Worm (Caenorhabditis elegans) whole organism, L2 larva: ENCODE measurements around the gene cyn-8.

Source experiments
- C34F6.9 ChIP-seq: fragments of 150-350 bp; optimal IDR thresholded peaks from 2 replicates; lab custom pipeline; 2014; ENCODE audit warnings: missing biosample characterization, missing genetic modification characterization
- F13H6.1 ChIP-seq: sonication (generic microtip); optimal IDR thresholded peaks from 2 replicates; lab custom pipeline; 2016; ENCODE audit warnings: missing genetic modification characterization, missing compliant biosample characterization
- R02D3.7 ChIP-seq: fragments of 150-350 bp; optimal IDR thresholded peaks from 2 replicates; lab custom pipeline; 2014; ENCODE audit warnings: missing biosample characterization, missing genetic modification characterization
- ZK546.5 ChIP-seq: sonication (generic microtip); optimal IDR thresholded peaks from 2 replicates; lab custom pipeline; 2017; ENCODE audit warnings: missing biosample characterization, missing genetic modification characterization
- aly-2 ChIP-seq: fragments of 150-350 bp; optimal IDR thresholded peaks from 2 replicates; lab custom pipeline; 2014; ENCODE audit warnings: missing biosample characterization, missing genetic modification characterization
- ama-1 ChIP-seq: fragments of 150-350 bp; optimal IDR thresholded peaks from 2 replicates; lab custom pipeline; 2018; ENCODE audit warnings: inconsistent platforms
- blmp-1 ChIP-seq: sonication (generic microtip); optimal IDR thresholded peaks from 2 replicates; lab custom pipeline; 2017; ENCODE audit warnings: missing genetic modification characterization, mild to moderate bottlenecking, missing compliant biosample characterization, antibody characterized with exemption, moderate library complexity; ENCODE audit not compliant: insufficient read depth
- ceh-16 ChIP-seq: fragments of 150-350 bp; optimal IDR thresholded peaks from 2 replicates; lab custom pipeline; 2014; ENCODE audit warnings: missing biosample characterization, missing genetic modification characterization
- ceh-82 ChIP-seq: fragments of 150-350 bp; optimal IDR thresholded peaks from 2 replicates; lab custom pipeline; 2014; ENCODE audit warnings: missing biosample characterization, missing genetic modification characterization
- dmd-4 ChIP-seq: sonication (generic microtip); optimal IDR thresholded peaks from 2 replicates; lab custom pipeline; 2017; ENCODE audit warnings: missing biosample characterization, missing genetic modification characterization
- egl-27 ChIP-seq: sonication (generic microtip); optimal IDR thresholded peaks from 3 replicates; lab custom pipeline; 2017; ENCODE audit warnings: missing biosample characterization, missing genetic modification reagents, missing genetic modification characterization
- elt-1 ChIP-seq: fragments of 150-350 bp; optimal IDR thresholded peaks from 2 replicates; lab custom pipeline; 2014; ENCODE audit warnings: missing biosample characterization, missing genetic modification characterization
- fos-1 ChIP-seq: fragments of 150-350 bp; optimal IDR thresholded peaks from 2 replicates; lab custom pipeline; 2014; ENCODE audit warnings: missing biosample characterization, missing genetic modification characterization
- gmeb-1 ChIP-seq: fragments of 150-350 bp; optimal IDR thresholded peaks from 2 replicates; lab custom pipeline; 2014; ENCODE audit warnings: missing biosample characterization, missing genetic modification characterization
- lin-11 ChIP-seq: fragments of 150-350 bp; sonication (generic microtip); optimal IDR thresholded peaks from 2 replicates; lab custom pipeline; 2014; ENCODE audit warnings: missing biosample characterization, missing genetic modification characterization, inconsistent platforms, mixed read lengths
- lin-13 ChIP-seq: fragments of 150-350 bp; optimal IDR thresholded peaks from 2 replicates; lab custom pipeline; 2014; ENCODE audit warnings: missing biosample characterization, missing genetic modification reagents, missing genetic modification characterization
- lin-39 ChIP-seq: fragments of 150-350 bp; optimal IDR thresholded peaks from 2 replicates; lab custom pipeline; 2014; ENCODE audit warnings: missing biosample characterization, missing genetic modification reagents, missing genetic modification characterization
- lsy-2 ChIP-seq, 2 experiments: fragments of 150-350 bp in 1 of 2; sonication (generic microtip) in 1 of 2; optimal IDR thresholded peaks; 2 replicates each; lab custom pipeline; 2014 to 2017; ENCODE audit warnings: missing biosample characterization in 2 of 2, missing genetic modification characterization in 2 of 2
- mbf-1 ChIP-seq: sonication (generic microtip); optimal IDR thresholded peaks from 2 replicates; lab custom pipeline; 2017; ENCODE audit warnings: missing biosample characterization, missing genetic modification characterization
- mdl-1 ChIP-seq, 2 experiments: fragments of 150-350 bp in 1 of 2; sonication (generic microtip) in 1 of 2; optimal IDR thresholded peaks; 2 replicates each; lab custom pipeline; 2017; ENCODE audit warnings: missing biosample characterization in 2 of 2, missing genetic modification characterization in 2 of 2
- nhr-11 ChIP-seq: fragments of 150-350 bp; optimal IDR thresholded peaks from 2 replicates; lab custom pipeline; 2014; ENCODE audit warnings: missing biosample characterization, missing genetic modification characterization
- nhr-12 ChIP-seq: fragments of 150-350 bp; optimal IDR thresholded peaks from 2 replicates; lab custom pipeline; 2014; ENCODE audit warnings: missing biosample characterization, missing genetic modification characterization
- nhr-129 ChIP-seq: fragments of 150-350 bp; optimal IDR thresholded peaks from 2 replicates; lab custom pipeline; 2014; ENCODE audit warnings: missing biosample characterization, missing genetic modification characterization
- nhr-23 ChIP-seq: fragments of 150-350 bp; optimal IDR thresholded peaks from 2 replicates; lab custom pipeline; 2014; ENCODE audit warnings: missing biosample characterization, missing genetic modification reagents, missing genetic modification characterization
- nhr-237 ChIP-seq: fragments of 150-350 bp; optimal IDR thresholded peaks from 2 replicates; lab custom pipeline; 2014; ENCODE audit warnings: missing biosample characterization, missing genetic modification characterization
- nhr-6 ChIP-seq: fragments of 150-350 bp; optimal IDR thresholded peaks from 2 replicates; lab custom pipeline; 2014; ENCODE audit warnings: missing biosample characterization, missing genetic modification characterization
- sem-4 ChIP-seq: fragments of 150-350 bp; optimal IDR thresholded peaks from 2 replicates; lab custom pipeline; 2014; ENCODE audit warnings: missing biosample characterization, missing genetic modification reagents, missing genetic modification characterization
- skn-1 ChIP-seq: sonication (generic microtip); optimal IDR thresholded peaks from 2 replicates; lab custom pipeline; 2017; ENCODE audit warnings: missing biosample characterization, missing genetic modification characterization
- sma-3 ChIP-seq: sonication (generic microtip); optimal IDR thresholded peaks from 2 replicates; lab custom pipeline; 2016; ENCODE audit warnings: missing genetic modification reagents, missing genetic modification characterization, missing compliant biosample characterization
- sma-9 ChIP-seq, 2 experiments: fragments of 150-350 bp in 1 of 2; sonication (generic microtip) in 1 of 2; optimal IDR thresholded peaks; 2 replicates each; lab custom pipeline; 2014 to 2016; ENCODE audit warnings: missing genetic modification characterization in 2 of 2, mild to moderate bottlenecking in 1 of 2, missing biosample characterization in 1 of 2, missing compliant biosample characterization in 1 of 2, missing genetic modification reagents in 1 of 2, moderate library complexity in 1 of 2
- unc-39 ChIP-seq: fragments of 150-350 bp; optimal IDR thresholded peaks from 2 replicates; lab custom pipeline; 2014; ENCODE audit warnings: missing biosample characterization, missing genetic modification characterization
- unc-55 ChIP-seq: fragments of 150-350 bp; sonication (generic microtip); optimal IDR thresholded peaks from 3 replicates; lab custom pipeline; 2014; ENCODE audit warnings: missing biosample characterization, missing genetic modification reagents, missing genetic modification characterization
- unc-62 ChIP-seq: fragments of 150-350 bp; optimal IDR thresholded peaks from 2 replicates; lab custom pipeline; 2014; ENCODE audit warnings: missing biosample characterization, missing genetic modification reagents, missing genetic modification characterization
- ztf-11 ChIP-seq: sonication (generic microtip); optimal IDR thresholded peaks from 2 replicates; lab custom pipeline; 2017; ENCODE audit warnings: missing biosample characterization, missing genetic modification characterization
- ztf-4 ChIP-seq: fragments of 150-350 bp; optimal IDR thresholded peaks from 2 replicates; lab custom pipeline; 2014; ENCODE audit warnings: missing biosample characterization, missing genetic modification characterization

Gene cyn-8

DNA sequence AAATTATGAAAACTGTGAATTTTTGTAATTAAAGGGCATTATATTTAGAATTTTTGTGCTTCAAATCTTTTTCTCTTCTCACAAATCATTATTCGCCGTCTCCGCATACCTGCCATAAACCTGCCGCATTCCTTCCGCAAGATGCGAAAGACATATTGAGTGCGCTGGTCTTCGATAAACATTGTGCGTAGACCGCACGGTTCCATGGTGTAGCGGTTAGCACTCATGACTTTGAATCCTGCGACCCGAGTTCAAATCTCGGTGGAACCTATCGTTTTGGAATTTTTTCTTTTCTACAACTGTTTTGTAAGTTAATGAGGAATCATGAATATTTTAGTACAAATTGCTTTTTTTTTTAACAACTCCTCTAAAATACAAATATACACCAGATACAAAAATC is 14.3 kb downstream of the cyn-8 start:
- no peak for TF ChIP-seq nhr-237 (tag; lab: Kevin White, UChicago)
- no peak for TF ChIP-seq unc-39 (tag; lab: Kevin White, UChicago)
- no peak for TF ChIP-seq R02D3.7 (tag; lab: Kevin White, UChicago)
- no peak for TF ChIP-seq ztf-4 (tag; lab: Kevin White, UChicago)
- TF ChIP-seq lsy-2 (tag; optimal IDR thresholded peaks at IDR 0.05; lab: Kevin White, UChicago) = no peak

DNA sequence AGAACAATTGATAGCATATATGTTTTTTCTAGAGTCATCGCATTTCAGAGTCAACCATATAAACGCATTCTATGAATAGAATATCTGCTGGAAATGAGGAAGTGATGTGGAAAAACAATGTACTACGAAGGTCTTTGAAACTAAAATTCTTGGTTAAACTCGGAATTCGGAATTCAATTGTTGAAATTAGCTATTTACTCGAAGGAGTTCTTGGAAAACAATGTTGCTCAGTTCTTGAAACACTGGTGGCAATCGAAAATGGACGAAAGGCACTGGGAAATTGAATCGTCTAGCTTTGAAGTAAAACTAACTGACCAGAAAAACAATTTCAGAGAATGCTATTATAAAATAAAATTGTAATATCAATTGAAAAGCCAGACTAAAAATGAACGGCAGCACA is 15.2 kb downstream of the cyn-8 start:
- peak; percentile 2 for TF ChIP-seq nhr-11 (tag; lab: Kevin White, UChicago)
- TF ChIP-seq blmp-1 (tag; lab: Kevin White, UChicago) = no peak
- TF ChIP-seq, all 48 proteins: peak for 1

DNA sequence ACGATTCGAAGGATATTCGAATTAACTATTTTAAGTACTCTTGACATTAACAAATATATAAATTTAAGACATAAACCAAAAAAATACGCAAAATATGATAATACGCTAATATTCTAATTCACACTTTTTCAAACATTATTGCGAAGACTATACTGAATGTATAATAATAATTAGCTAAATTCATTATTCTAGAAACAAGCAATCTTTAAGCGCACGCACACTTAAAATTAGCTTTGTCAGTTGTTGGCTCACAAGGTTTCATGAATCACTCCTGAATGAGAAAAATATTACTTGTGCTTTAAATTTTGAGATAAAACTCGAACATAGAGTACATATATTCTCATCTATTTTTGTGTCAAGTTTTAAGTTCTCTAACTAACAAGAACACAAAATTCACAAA is 15.8 kb downstream of the cyn-8 start:
- TF ChIP-seq egl-27 (tag; lab: Kevin White, UChicago) (no peak), lin-39 (no peak), ama-1 (lab: Kevin White, UChicago) (no peak), aly-2 (tag; lab: Kevin White, UChicago) (no peak), unc-55 (no peak), sma-9 (GFP tag; optimal IDR thresholded peaks at IDR 0.05; lab: Kevin White, UChicago) (no peak), sma-9 (tag; optimal IDR thresholded peaks at IDR 0.05; lab: Kevin White, UChicago) (no peak), nhr-12 (tag; lab: Kevin White, UChicago) (no peak), nhr-6 (tag; lab: Kevin White, UChicago) (no peak)

DNA sequence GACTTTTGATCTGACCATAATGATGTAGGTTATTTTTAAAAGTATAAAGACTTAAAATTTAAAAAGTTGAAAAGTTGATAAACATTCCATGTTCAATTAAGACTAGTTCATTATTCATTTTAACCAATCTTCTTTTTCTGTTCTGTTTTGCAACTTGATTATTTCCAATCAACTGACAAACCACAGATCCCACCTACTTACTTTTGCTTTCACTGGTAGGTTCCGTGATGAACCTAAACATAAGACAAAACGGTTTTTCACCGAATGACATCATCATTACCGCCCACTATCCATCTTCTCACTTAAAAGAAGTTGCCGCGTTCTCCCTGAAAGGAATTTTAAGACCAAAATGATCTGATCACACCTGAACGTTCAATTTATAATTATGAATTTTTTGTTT is 18.6 kb downstream of the cyn-8 start:
- no peak for TF ChIP-seq sem-4
- peak; percentile 34 for TF ChIP-seq blmp-1 (tag; lab: Kevin White, UChicago)

DNA sequence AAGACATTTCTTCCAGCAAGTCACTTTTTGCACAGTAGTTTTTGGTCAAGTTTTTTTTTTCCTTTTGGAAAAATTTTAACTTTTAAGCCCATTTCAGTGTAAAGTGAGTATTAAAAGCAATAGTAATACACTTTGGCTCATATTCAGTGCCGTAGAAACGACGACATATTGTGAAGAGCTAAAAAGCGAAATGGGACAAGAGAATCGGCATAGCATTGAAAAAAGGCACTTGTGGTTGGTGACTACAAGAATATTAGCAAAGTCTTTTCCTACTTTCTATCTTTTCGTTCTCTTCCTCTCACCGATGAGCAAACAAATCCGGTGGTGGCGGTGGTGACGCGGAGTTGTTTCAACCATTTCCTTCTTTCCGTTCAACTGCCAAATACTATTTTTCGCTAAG is 19.8 kb downstream of the cyn-8 start, which contains the start of gene acs-22:
Gene acs-22 (plus strand): TSS at position 301 of the 400 bp plus-strand sequence.
- no peak for TF ChIP-seq ceh-16 (tag; lab: Kevin White, UChicago)
- TF ChIP-seq skn-1 (tag; lab: Kevin White, UChicago) = no peak
- no peak for TF ChIP-seq ztf-11 (tag; lab: Kevin White, UChicago)
- TF ChIP-seq nhr-11 (tag; lab: Kevin White, UChicago) = no peak
- TF ChIP-seq egl-27 (tag; lab: Kevin White, UChicago) = no peak
- no peak for TF ChIP-seq C34F6.9 (tag; lab: Kevin White, UChicago)
- no peak for TF ChIP-seq nhr-23 (tag; lab: Kevin White, UChicago)
- no peak for TF ChIP-seq elt-1 (tag; lab: Kevin White, UChicago)
- TF ChIP-seq dmd-4 (tag; lab: Kevin White, UChicago) = no peak
- TF ChIP-seq lin-11 (tag; lab: Kevin White, UChicago) = no peak
- TF ChIP-seq lin-13 (GFP tag; lab: Kevin White, UChicago) = no peak
- no peak for TF ChIP-seq gmeb-1 (tag; lab: Kevin White, UChicago)
- no peak for TF ChIP-seq sma-3 (GFP tag; lab: Kevin White, UChicago)
- TF ChIP-seq unc-62 = no peak
- no peak for TF ChIP-seq ceh-82

DNA sequence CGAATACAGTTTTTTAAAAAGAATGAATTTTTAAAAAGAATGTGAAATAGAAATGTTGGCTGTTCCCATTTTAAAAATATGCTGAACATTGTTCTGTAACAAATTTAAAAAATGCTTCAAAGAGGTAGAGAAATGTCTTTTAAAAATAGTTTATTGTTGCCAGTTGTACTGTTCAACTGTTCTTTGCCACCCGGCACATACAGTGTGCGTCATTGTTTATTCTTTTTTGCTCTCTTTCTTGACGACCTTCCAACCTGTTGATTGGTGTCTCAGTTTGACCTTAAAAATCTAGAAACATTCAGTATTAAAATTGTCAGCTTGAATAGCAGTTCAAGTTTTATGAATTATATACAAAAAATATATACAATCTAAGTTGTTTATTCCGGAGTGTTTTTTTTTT is 20.6 kb downstream of the cyn-8 start:
- no peak for TF ChIP-seq aly-2 (tag; lab: Kevin White, UChicago)
- no peak for TF ChIP-seq fos-1 (tag; lab: Kevin White, UChicago)
- TF ChIP-seq lin-11 (tag; lab: Kevin White, UChicago) = no peak
- no peak for TF ChIP-seq mbf-1 (tag; lab: Kevin White, UChicago)
- TF ChIP-seq lin-13 (GFP tag; lab: Kevin White, UChicago) = no peak
- no peak for TF ChIP-seq lsy-2 (tag; optimal IDR thresholded peaks at IDR 0.05; lab: Kevin White, UChicago)
- no peak for TF ChIP-seq ZK546.5
- TF ChIP-seq F13H6.1 (tag; lab: Kevin White, UChicago) = no peak
- no peak for TF ChIP-seq dmd-4 (tag; lab: Kevin White, UChicago)
- TF ChIP-seq unc-39 (tag; lab: Kevin White, UChicago) = no peak
- TF ChIP-seq nhr-129 = no peak
- no peak for TF ChIP-seq mdl-1 (tag; optimal IDR thresholded peaks at IDR 0.05; lab: Kevin White, UChicago)
- no peak for TF ChIP-seq nhr-237 (tag; lab: Kevin White, UChicago)
- TF ChIP-seq, all 48 proteins: peak for 0
